Worm (Caenorhabditis elegans): Measurements from ENCODE around the gene Y62F5A.10.

DNA sequence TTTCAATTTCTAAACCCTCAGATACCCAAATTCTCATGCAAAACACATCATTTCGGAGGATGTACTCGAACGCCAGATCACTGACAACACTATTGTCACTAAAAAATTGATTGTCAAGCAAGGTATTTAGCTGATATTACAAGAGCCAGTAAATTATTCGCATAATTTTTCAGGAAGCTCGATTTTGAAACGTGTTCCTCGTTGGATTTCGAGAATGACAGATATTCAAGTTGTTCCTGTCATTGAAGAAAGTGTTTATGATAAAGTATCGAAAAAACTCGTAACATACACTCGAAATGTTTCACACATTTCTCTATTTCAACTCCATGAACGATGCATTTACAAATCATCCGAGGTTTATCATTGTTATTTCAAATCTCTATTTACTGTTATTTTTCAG, 25.6 kb upstream of the Y62F5A.10 start:
- TF ChIP-seq ceh-2 (tag; optimal IDR thresholded peaks at IDR 0.05) (no peak), fkh-6 (tag; optimal IDR thresholded peaks at IDR 0.05) (no peak), hlh-15 (tag; optimal IDR thresholded peaks at IDR 0.05) (no peak), ceh-14 (tag; optimal IDR thresholded peaks at IDR 0.05) (no peak), unc-55 (GFP tag; optimal IDR thresholded peaks at IDR 0.05) (no peak), pros-1 (tag; optimal IDR thresholded peaks at IDR 0.05) (no peak)

Measured in whole organism, late embryonic.